Worm (Caenorhabditis elegans): ENCODE results near the gene moc-1.

DNA sequence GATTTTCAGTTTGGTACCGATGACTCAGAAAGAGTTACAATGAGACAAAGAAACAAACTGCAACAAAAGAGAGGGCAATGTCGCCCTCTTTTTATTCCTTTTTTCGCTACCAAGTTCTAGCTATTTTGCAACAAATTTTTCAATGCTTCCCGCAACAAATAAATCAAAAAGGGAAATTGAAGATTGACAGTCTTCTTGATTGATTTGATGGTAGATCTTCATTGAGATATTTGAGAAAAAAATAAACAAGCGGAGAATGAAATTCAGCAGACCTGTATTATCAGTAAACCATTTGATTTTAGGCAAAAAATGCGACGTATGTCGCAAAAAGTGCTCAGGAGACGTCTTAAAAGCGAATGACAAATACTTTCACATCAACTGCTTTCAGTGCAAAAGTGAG, 8.8 kb upstream of the moc-1 start:
- no peak for TF ChIP-seq lin-39 (tag; optimal IDR thresholded peaks at IDR 0.05)
- no peak for TF ChIP-seq daf-16 (GFP tag; optimal IDR thresholded peaks at IDR 0.05)
- TF ChIP-seq daf-16 (tag; optimal IDR thresholded peaks at IDR 0.05) = no peak
- no peak for TF ChIP-seq nhr-28 (tag; optimal IDR thresholded peaks at IDR 0.05)
- TF ChIP-seq jun-1 (tag; optimal IDR thresholded peaks at IDR 0.05) = no peak
- TF ChIP-seq egl-27 (tag; optimal IDR thresholded peaks at IDR 0.05) = no peak
- no peak for TF ChIP-seq snpc-4 (tag; optimal IDR thresholded peaks at IDR 0.05)
- no peak for TF ChIP-seq nhr-237 (tag; optimal IDR thresholded peaks at IDR 0.05)

Measured in whole organism, L4 larva.